Worm (Caenorhabditis elegans) whole organism, L2 larva: ENCODE data around the gene str-240.

Experiments
- R02D3.7 ChIP-seq: fragments of 150-350 bp; optimal IDR thresholded peaks from 2 replicates; lab custom pipeline; 2014; ENCODE audit warnings: missing biosample characterization, missing genetic modification characterization
- ZK546.5 ChIP-seq: sonication (generic microtip); optimal IDR thresholded peaks from 2 replicates; lab custom pipeline; 2017; ENCODE audit warnings: missing biosample characterization, missing genetic modification characterization
- alr-1 ChIP-seq: fragments of 150-350 bp; optimal IDR thresholded peaks from 2 replicates; lab custom pipeline; 2014; ENCODE audit warnings: missing biosample characterization, missing genetic modification characterization
- aly-2 ChIP-seq: fragments of 150-350 bp; optimal IDR thresholded peaks from 2 replicates; lab custom pipeline; 2014; ENCODE audit warnings: missing biosample characterization, missing genetic modification characterization
- ama-1 ChIP-seq: fragments of 150-350 bp; optimal IDR thresholded peaks from 2 replicates; lab custom pipeline; 2018; ENCODE audit warnings: inconsistent platforms
- blmp-1 ChIP-seq: sonication (generic microtip); optimal IDR thresholded peaks from 2 replicates; lab custom pipeline; 2017; ENCODE audit warnings: missing genetic modification characterization, mild to moderate bottlenecking, missing compliant biosample characterization, antibody characterized with exemption, moderate library complexity; ENCODE audit not compliant: insufficient read depth
- ceh-16 ChIP-seq: fragments of 150-350 bp; optimal IDR thresholded peaks from 2 replicates; lab custom pipeline; 2014; ENCODE audit warnings: missing biosample characterization, missing genetic modification characterization
- ceh-82 ChIP-seq: fragments of 150-350 bp; optimal IDR thresholded peaks from 2 replicates; lab custom pipeline; 2014; ENCODE audit warnings: missing biosample characterization, missing genetic modification characterization
- egl-27 ChIP-seq: sonication (generic microtip); optimal IDR thresholded peaks from 3 replicates; lab custom pipeline; 2017; ENCODE audit warnings: missing biosample characterization, missing genetic modification reagents, missing genetic modification characterization
- elt-3 ChIP-seq: sonication (generic microtip); optimal IDR thresholded peaks from 2 replicates; lab custom pipeline; 2017; ENCODE audit warnings: missing biosample characterization, missing genetic modification characterization
- fos-1 ChIP-seq: fragments of 150-350 bp; optimal IDR thresholded peaks from 2 replicates; lab custom pipeline; 2014; ENCODE audit warnings: missing biosample characterization, missing genetic modification characterization
- gmeb-1 ChIP-seq: fragments of 150-350 bp; optimal IDR thresholded peaks from 2 replicates; lab custom pipeline; 2014; ENCODE audit warnings: missing biosample characterization, missing genetic modification characterization
- lin-11 ChIP-seq: fragments of 150-350 bp; sonication (generic microtip); optimal IDR thresholded peaks from 2 replicates; lab custom pipeline; 2014; ENCODE audit warnings: missing biosample characterization, missing genetic modification characterization, inconsistent platforms, mixed read lengths
- lin-13 ChIP-seq: fragments of 150-350 bp; optimal IDR thresholded peaks from 2 replicates; lab custom pipeline; 2014; ENCODE audit warnings: missing biosample characterization, missing genetic modification reagents, missing genetic modification characterization
- lsy-2 ChIP-seq, 2 experiments: fragments of 150-350 bp in 1 of 2; sonication (generic microtip) in 1 of 2; optimal IDR thresholded peaks; 2 replicates each; lab custom pipeline; 2014 to 2017; ENCODE audit warnings: missing biosample characterization in 2 of 2, missing genetic modification characterization in 2 of 2
- mbf-1 ChIP-seq: sonication (generic microtip); optimal IDR thresholded peaks from 2 replicates; lab custom pipeline; 2017; ENCODE audit warnings: missing biosample characterization, missing genetic modification characterization
- mdl-1 ChIP-seq, 2 experiments: fragments of 150-350 bp in 1 of 2; sonication (generic microtip) in 1 of 2; optimal IDR thresholded peaks; 2 replicates each; lab custom pipeline; 2017; ENCODE audit warnings: missing biosample characterization in 2 of 2, missing genetic modification characterization in 2 of 2
- nhr-10 ChIP-seq: sonication (generic microtip); optimal IDR thresholded peaks from 2 replicates; lab custom pipeline; 2017; ENCODE audit warnings: missing biosample characterization, missing genetic modification characterization
- nhr-11 ChIP-seq: fragments of 150-350 bp; optimal IDR thresholded peaks from 2 replicates; lab custom pipeline; 2014; ENCODE audit warnings: missing biosample characterization, missing genetic modification characterization
- nhr-12 ChIP-seq: fragments of 150-350 bp; optimal IDR thresholded peaks from 2 replicates; lab custom pipeline; 2014; ENCODE audit warnings: missing biosample characterization, missing genetic modification characterization
- nhr-129 ChIP-seq: fragments of 150-350 bp; optimal IDR thresholded peaks from 2 replicates; lab custom pipeline; 2014; ENCODE audit warnings: missing biosample characterization, missing genetic modification characterization
- nhr-21 ChIP-seq: fragments of 150-350 bp; optimal IDR thresholded peaks from 2 replicates; lab custom pipeline; 2014; ENCODE audit warnings: missing biosample characterization, missing genetic modification characterization
- nhr-237 ChIP-seq: fragments of 150-350 bp; optimal IDR thresholded peaks from 2 replicates; lab custom pipeline; 2014; ENCODE audit warnings: missing biosample characterization, missing genetic modification characterization
- nhr-6 ChIP-seq: fragments of 150-350 bp; optimal IDR thresholded peaks from 2 replicates; lab custom pipeline; 2014; ENCODE audit warnings: missing biosample characterization, missing genetic modification characterization
- sem-4 ChIP-seq: fragments of 150-350 bp; optimal IDR thresholded peaks from 2 replicates; lab custom pipeline; 2014; ENCODE audit warnings: missing biosample characterization, missing genetic modification reagents, missing genetic modification characterization
- skn-1 ChIP-seq: sonication (generic microtip); optimal IDR thresholded peaks from 2 replicates; lab custom pipeline; 2017; ENCODE audit warnings: missing biosample characterization, missing genetic modification characterization
- sma-9 ChIP-seq, 2 experiments: fragments of 150-350 bp in 1 of 2; sonication (generic microtip) in 1 of 2; optimal IDR thresholded peaks; 2 replicates each; lab custom pipeline; 2014 to 2016; ENCODE audit warnings: missing genetic modification characterization in 2 of 2, mild to moderate bottlenecking in 1 of 2, missing biosample characterization in 1 of 2, missing compliant biosample characterization in 1 of 2, missing genetic modification reagents in 1 of 2, moderate library complexity in 1 of 2
- snpc-4 ChIP-seq: fragments of 150-350 bp; optimal IDR thresholded peaks from 2 replicates; lab custom pipeline; 2014; ENCODE audit warnings: missing biosample characterization, missing genetic modification characterization
- unc-39 ChIP-seq: fragments of 150-350 bp; optimal IDR thresholded peaks from 2 replicates; lab custom pipeline; 2014; ENCODE audit warnings: missing biosample characterization, missing genetic modification characterization
- unc-55 ChIP-seq: fragments of 150-350 bp; sonication (generic microtip); optimal IDR thresholded peaks from 3 replicates; lab custom pipeline; 2014; ENCODE audit warnings: missing biosample characterization, missing genetic modification reagents, missing genetic modification characterization

Gene str-240

ce11 chrV:1545694-1546093 lies 23.9 kb upstream of the str-240 start, which contains the start of gene oac-32:
oac-32 (minus strand) TSS chrV:1545783.
- no peak for TF ChIP-seq blmp-1 (tag; lab: Kevin White, UChicago)
- TF ChIP-seq fos-1 (tag; lab: Kevin White, UChicago): peak; percentile 58

- TF ChIP-seq lin-11 (tag; lab: Kevin White, UChicago) (no peak), fos-1 (tag; lab: Kevin White, UChicago) (peak; percentile 25), mdl-1 (tag; optimal IDR thresholded peaks at IDR 0.05; lab: Kevin White, UChicago) (no peak)
Observed at ce11 chrV:1541786-1542185, 20.0 kb upstream of the str-240 start, which contains the start of gene oac-31. oac-31 (minus strand) TSS chrV:1541886.

- TF ChIP-seq elt-3 (tag; lab: Kevin White, UChicago) (no peak), nhr-129 (tag; lab: Kevin White, UChicago) (no peak), aly-2 (no peak), ceh-82 (tag; lab: Kevin White, UChicago) (no peak), nhr-12 (tag; lab: Kevin White, UChicago) (no peak), unc-39 (tag; lab: Kevin White, UChicago) (no peak), nhr-237 (tag; lab: Kevin White, UChicago) (no peak), sem-4 (tag; lab: Kevin White, UChicago) (no peak), lsy-2 (tag; optimal IDR thresholded peaks at IDR 0.05; lab: Kevin White, UChicago) (no peak)
Observed at ce11 chrV:1540249-1540648, 18.5 kb upstream of the str-240 start.

- TF ChIP-seq R02D3.7: no peak
- TF ChIP-seq aly-2: no peak
- TF ChIP-seq lsy-2 (tag; optimal IDR thresholded peaks at IDR 0.05; lab: Kevin White, UChicago): no peak
- no peak for TF ChIP-seq egl-27 (tag; lab: Kevin White, UChicago)
- no peak for TF ChIP-seq ama-1 (lab: Kevin White, UChicago)
- TF ChIP-seq fos-1 (tag; lab: Kevin White, UChicago): no peak
Observed at ce11 chrV:1538842-1539241, 17.1 kb upstream of the str-240 start.

- TF ChIP-seq ZK546.5 (tag; lab: Kevin White, UChicago) (no peak), ama-1 (lab: Kevin White, UChicago) (no peak), snpc-4 (tag; lab: Kevin White, UChicago) (no peak), sma-9 (GFP tag; optimal IDR thresholded peaks at IDR 0.05; lab: Kevin White, UChicago) (no peak), sma-9 (tag; optimal IDR thresholded peaks at IDR 0.05; lab: Kevin White, UChicago) (no peak), nhr-12 (tag; lab: Kevin White, UChicago) (no peak), nhr-10 (no peak)
Observed at ce11 chrV:1536979-1537378, 15.2 kb upstream of the str-240 start, which contains the start of gene K02H11.9. K02H11.9 (minus strand) TSS chrV:1537079.

ce11 chrV:1534315-1534714 lies 12.6 kb upstream of the str-240 start, which contains the start of gene trx-5:
trx-5 (minus strand) TSS chrV:1534415.
- TF ChIP-seq unc-55 (GFP tag; lab: Kevin White, UChicago): no peak
- TF ChIP-seq aly-2: no peak
- TF ChIP-seq mbf-1 (tag; lab: Kevin White, UChicago): no peak
- no peak for TF ChIP-seq fos-1 (tag; lab: Kevin White, UChicago)
- no peak for TF ChIP-seq ceh-82 (tag; lab: Kevin White, UChicago)
- no peak for TF ChIP-seq nhr-12 (tag; lab: Kevin White, UChicago)
- TF ChIP-seq snpc-4 (tag; lab: Kevin White, UChicago): no peak
- no peak for TF ChIP-seq ceh-16 (tag; lab: Kevin White, UChicago)
- TF ChIP-seq nhr-21 (tag; lab: Kevin White, UChicago): no peak
- no peak for TF ChIP-seq nhr-237 (tag; lab: Kevin White, UChicago)
- TF ChIP-seq alr-1 (tag; lab: Kevin White, UChicago): no peak
- TF ChIP-seq sem-4 (tag; lab: Kevin White, UChicago): no peak
- TF ChIP-seq sma-9 (GFP tag; optimal IDR thresholded peaks at IDR 0.05; lab: Kevin White, UChicago): no peak
- TF ChIP-seq sma-9 (tag; optimal IDR thresholded peaks at IDR 0.05; lab: Kevin White, UChicago): no peak
- no peak for TF ChIP-seq nhr-6
- TF ChIP-seq nhr-129 (tag; lab: Kevin White, UChicago): no peak
- TF ChIP-seq lin-13 (GFP tag; lab: Kevin White, UChicago): no peak
- TF ChIP-seq gmeb-1: no peak
- TF ChIP-seq nhr-10: no peak
- TF ChIP-seq R02D3.7: no peak

- TF ChIP-seq nhr-11 (tag; lab: Kevin White, UChicago) (no peak), lin-11 (tag; lab: Kevin White, UChicago) (no peak), skn-1 (tag; lab: Kevin White, UChicago) (no peak), nhr-10 (no peak)
Observed at ce11 chrV:1532455-1532854, 10.7 kb upstream of the str-240 start.
